Worm (Caenorhabditis elegans): ENCODE data around the gene cyp-13A3.

cyp-13A3 gene

ce11 chrII:9791185-9791584 lies 1.9 kb downstream of the cyp-13A3 start (continued):
- TF ChIP-seq nhr-12 (tag; optimal IDR thresholded peaks at IDR 0.05): no peak
- no peak for TF ChIP-seq snpc-4 (tag; optimal IDR thresholded peaks at IDR 0.05)
- TF ChIP-seq fos-1 (tag; optimal IDR thresholded peaks at IDR 0.05): peak; percentile 97
- TF ChIP-seq nhr-11 (tag; optimal IDR thresholded peaks at IDR 0.05): no peak
- TF ChIP-seq sma-3 (GFP tag; optimal IDR thresholded peaks at IDR 0.05): peak; percentile 44
- TF ChIP-seq ZK546.5 (tag; optimal IDR thresholded peaks at IDR 0.05): no peak
- TF ChIP-seq ceh-16 (tag; optimal IDR thresholded peaks at IDR 0.05): no peak
- no peak for TF ChIP-seq R02D3.7 (tag; optimal IDR thresholded peaks at IDR 0.05)
- no peak for TF ChIP-seq ama-1 (optimal IDR thresholded peaks at IDR 0.05)

ce11 chrII:9787395-9788152 lies 5.5 kb downstream of the cyp-13A3 start, which contains the start of gene cyp-13A2:
cyp-13A2 (minus strand) TSS chrII:9787629.
- TF ChIP-seq nhr-129 (tag; optimal IDR thresholded peaks at IDR 0.05) (peak; percentile 48), sma-3 (GFP tag; optimal IDR thresholded peaks at IDR 0.05) (peak; percentile 73), sem-4 (tag; optimal IDR thresholded peaks at IDR 0.05) (peak; percentile 47), crh-2 (tag; optimal IDR thresholded peaks at IDR 0.05) (peak; percentile 73), lin-11 (tag; optimal IDR thresholded peaks at IDR 0.05) (no peak), egl-27 (tag; optimal IDR thresholded peaks at IDR 0.05) (peak; percentile 83), unc-62 (GFP tag; optimal IDR thresholded peaks at IDR 0.05) (no peak), mdl-1 (tag; optimal IDR thresholded peaks at IDR 0.05) (peak in 1 of 2 experiments; percentile 68), lsy-2 (tag; optimal IDR thresholded peaks at IDR 0.05) (peak in 1 of 2 experiments; percentile 52), mab-5 (tag; optimal IDR thresholded peaks at IDR 0.05) (no peak), nhr-77 (tag; optimal IDR thresholded peaks at IDR 0.05) (no peak), unc-55 (GFP tag; optimal IDR thresholded peaks at IDR 0.05) (peak; percentile 45), nhr-10 (tag; optimal IDR thresholded peaks at IDR 0.05) (no peak), nhr-23 (tag; optimal IDR thresholded peaks at IDR 0.05) (no peak), ceh-82 (tag; optimal IDR thresholded peaks at IDR 0.05) (no peak), nhr-21 (tag; optimal IDR thresholded peaks at IDR 0.05) (peak; percentile 67), fos-1 (tag; optimal IDR thresholded peaks at IDR 0.05) (peak; percentile 89), ztf-11 (tag; optimal IDR thresholded peaks at IDR 0.05) (no peak), sma-9 (GFP tag; optimal IDR thresholded peaks at IDR 0.05) (peak; percentile 92), sma-9 (tag; optimal IDR thresholded peaks at IDR 0.05) (no peak), C34F6.9 (tag; optimal IDR thresholded peaks at IDR 0.05) (peak; percentile 25), blmp-1 (tag; optimal IDR thresholded peaks at IDR 0.05; ENCODE audit: insufficient read depth) (peak; percentile 86), gmeb-1 (tag; optimal IDR thresholded peaks at IDR 0.05) (peak; percentile 11), mbf-1 (tag; optimal IDR thresholded peaks at IDR 0.05) (no peak), dmd-4 (tag; optimal IDR thresholded peaks at IDR 0.05) (no peak), snpc-4 (tag; optimal IDR thresholded peaks at IDR 0.05) (peak; percentile 95), nhr-25 (tag; optimal IDR thresholded peaks at IDR 0.05) (peak; percentile 85), nhr-6 (tag; optimal IDR thresholded peaks at IDR 0.05) (peak; percentile 20), elt-1 (tag; optimal IDR thresholded peaks at IDR 0.05) (peak; percentile 35), ceh-16 (tag; optimal IDR thresholded peaks at IDR 0.05) (peak; percentile 88), ztf-4 (tag; optimal IDR thresholded peaks at IDR 0.05) (no peak), ZK546.5 (tag; optimal IDR thresholded peaks at IDR 0.05) (no peak), F13H6.1 (tag; optimal IDR thresholded peaks at IDR 0.05) (peak; percentile 80)

DNA sequence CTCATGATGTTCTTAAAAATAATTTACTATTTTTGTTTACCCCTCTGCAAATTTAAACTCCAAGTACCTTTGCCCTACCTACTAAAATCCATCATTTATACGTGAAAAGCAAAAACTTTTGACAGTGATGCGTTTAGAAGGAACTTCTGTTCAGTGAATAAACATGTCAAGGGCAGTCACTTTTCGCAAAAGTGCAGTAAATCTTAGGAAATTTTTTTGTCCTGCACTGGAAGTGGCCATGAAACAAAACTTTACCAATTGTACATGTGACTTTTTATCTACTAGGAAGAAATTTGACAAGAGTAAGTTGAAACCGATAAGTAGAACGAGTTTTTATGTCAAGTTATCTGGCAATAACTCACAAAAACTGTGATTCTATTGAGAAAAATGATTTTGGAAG lies 6.9 kb downstream of the cyp-13A3 start:
- TF ChIP-seq sma-9 (GFP tag; optimal IDR thresholded peaks at IDR 0.05): peak; percentile 36
- no peak for TF ChIP-seq sma-9 (tag; optimal IDR thresholded peaks at IDR 0.05)
- peak; percentile 1 for TF ChIP-seq nhr-21 (tag; optimal IDR thresholded peaks at IDR 0.05)
- no peak for TF ChIP-seq alr-1 (tag; optimal IDR thresholded peaks at IDR 0.05)
- no peak for TF ChIP-seq skn-1 (tag; optimal IDR thresholded peaks at IDR 0.05)
- no peak for TF ChIP-seq ceh-16 (tag; optimal IDR thresholded peaks at IDR 0.05)
- TF ChIP-seq lsy-2 (tag; optimal IDR thresholded peaks at IDR 0.05): peak in 1 of 2 experiments; percentile 7

Measured in whole organism, L2 larva.